Worm (Caenorhabditis elegans): Measurements from ENCODE around the gene F46G11.4.

The F46G11.4 gene

DNA sequence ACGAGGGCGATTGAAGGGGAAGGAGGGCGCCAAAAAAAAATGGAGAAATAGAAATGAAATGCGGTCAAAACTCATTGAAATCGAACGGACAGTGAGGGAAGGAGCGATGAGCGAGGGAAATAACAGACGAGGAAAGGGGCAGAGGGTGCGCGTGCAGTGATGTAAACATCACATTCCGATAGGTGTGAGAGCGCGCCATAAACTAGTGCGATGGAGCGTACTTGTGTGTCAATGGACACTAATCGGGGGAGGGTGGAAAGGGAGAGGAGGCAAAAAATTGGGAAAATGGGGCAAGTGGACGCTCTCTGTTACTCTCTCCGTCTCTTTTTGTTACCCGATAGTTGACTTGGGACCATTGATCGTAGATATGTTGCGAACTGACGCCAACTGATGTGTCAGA, 34.7 kb downstream of the F46G11.4 start (continued):
- peak; percentile 44 for TF ChIP-seq nhr-25 (tag; optimal IDR thresholded peaks at IDR 0.05; ENCODE audit: borderline replicate concordance, insufficient read depth)
- peak; percentile 67 for TF ChIP-seq nhr-28 (tag; optimal IDR thresholded peaks at IDR 0.05)
- TF ChIP-seq hlh-11 (tag; optimal IDR thresholded peaks at IDR 0.05) = peak; percentile 76
- peak; percentile 67 for TF ChIP-seq mes-2 (tag; optimal IDR thresholded peaks at IDR 0.05; ENCODE audit: poor library complexity, severe bottlenecking)
- peak; percentile 75 for TF ChIP-seq mep-1 (tag; optimal IDR thresholded peaks at IDR 0.05)
- TF ChIP-seq unc-62 (GFP tag; optimal IDR thresholded peaks at IDR 0.05 in 1 of 2) = peak in 1 of 2 experiments; percentile 28
- no peak for TF ChIP-seq unc-62 (tag; optimal IDR thresholded peaks at IDR 0.05)
- TF ChIP-seq dmd-8 (GFP tag; IDR thresholded peaks at IDR 0.05) = no peak
- peak in 1 of 2 experiments; percentile 56 for TF ChIP-seq daf-16 (GFP tag; optimal IDR thresholded peaks at IDR 0.05)
- TF ChIP-seq daf-16 (tag; optimal IDR thresholded peaks at IDR 0.05) = peak; percentile 86
- peak; percentile 12 for TF ChIP-seq spr-1 (tag; optimal IDR thresholded peaks at IDR 0.05)
- peak; percentile 5 for TF ChIP-seq F37D6.2 (tag; optimal IDR thresholded peaks at IDR 0.05)
- no peak for TF ChIP-seq madf-5 (GFP tag; IDR thresholded peaks at IDR 0.05)
- no peak for TF ChIP-seq saeg-2 (GFP tag; IDR thresholded peaks at IDR 0.05)
- TF ChIP-seq egl-43 (GFP tag; IDR thresholded peaks at IDR 0.05) = peak; percentile 76; the same call in 1 of the 2 replicates
- TF ChIP-seq dve-1 (tag; optimal IDR thresholded peaks at IDR 0.05; ENCODE audit: insufficient read depth) = peak; percentile 42
- peak; percentile 75 for TF ChIP-seq nhr-11 (tag; optimal IDR thresholded peaks at IDR 0.05)
- TF ChIP-seq aha-1 (tag) = peak; percentile 96
- peak in 1 of 2 experiments; percentile 35 for TF ChIP-seq lsy-2 (tag; optimal IDR thresholded peaks at IDR 0.05)

DNA sequence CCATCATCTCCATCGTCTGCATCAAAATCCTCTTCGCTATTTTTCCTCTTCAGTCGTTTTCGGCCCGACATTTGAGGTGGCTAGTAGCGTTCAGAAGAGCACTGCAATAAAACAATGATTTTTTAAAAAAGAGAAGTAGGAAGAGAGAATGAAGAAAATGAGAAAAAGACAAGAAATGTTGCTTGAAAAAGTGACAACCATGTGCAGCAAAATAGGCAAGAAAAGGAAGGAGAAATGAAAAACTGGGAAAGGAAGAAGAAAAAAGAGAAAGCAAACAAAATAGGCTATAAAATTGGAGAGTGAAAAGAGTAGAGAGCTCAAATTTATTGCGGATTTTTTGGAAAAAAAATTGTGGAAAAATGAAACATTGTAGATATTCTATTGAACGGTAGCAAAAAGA, 35.3 kb downstream of the F46G11.4 start, which contains the start of gene tag-294:
Gene tag-294 (minus strand): TSS at position 101 of the 400 bp plus-strand sequence.
- no peak for TF ChIP-seq nhr-76 (tag; optimal IDR thresholded peaks at IDR 0.05)
- no peak for TF ChIP-seq mdl-1 (tag; optimal IDR thresholded peaks at IDR 0.05)
- TF ChIP-seq dmd-9 (GFP tag; IDR thresholded peaks at IDR 0.05) = no peak
- no peak for TF ChIP-seq mes-2 (tag; optimal IDR thresholded peaks at IDR 0.05; ENCODE audit: poor library complexity, severe bottlenecking)
- no peak for TF ChIP-seq Y5F2A.4 (GFP tag; optimal IDR thresholded peaks at IDR 0.05)
- TF ChIP-seq Y75B8A.6 (GFP tag; IDR thresholded peaks at IDR 0.05) = no peak
- TF ChIP-seq vab-7 (GFP tag; IDR thresholded peaks at IDR 0.05) = no peak
- TF ChIP-seq pha-4 (GFP tag; IDR thresholded peaks at IDR 0.05) = no peak
- no peak for TF ChIP-seq pha-4 (tag; optimal IDR thresholded peaks at IDR 0.05)

DNA sequence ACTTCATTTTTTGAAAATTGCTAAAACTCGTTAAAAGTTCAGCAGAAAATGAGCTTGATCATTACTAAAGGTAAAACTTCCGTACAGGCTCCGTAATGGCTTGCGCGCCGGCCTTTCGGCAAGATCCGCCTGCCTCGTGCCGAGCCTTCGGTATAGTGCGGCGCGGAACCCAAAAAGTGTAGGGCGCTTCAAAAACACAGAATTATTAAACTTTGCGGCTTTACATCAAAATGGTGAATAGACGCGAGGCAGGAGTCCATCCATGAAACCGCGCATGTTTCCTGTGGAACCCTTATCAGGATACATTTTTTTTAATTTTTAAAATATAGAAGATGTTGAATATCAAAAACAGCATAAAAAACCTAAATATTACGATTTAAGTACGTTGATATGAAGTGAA, 45.4 kb downstream of the F46G11.4 start:
- TF ChIP-seq snpc-4 (tag; optimal IDR thresholded peaks at IDR 0.05) (peak; percentile 57), aha-1 (tag) (peak; percentile 85), T20F7.1 (GFP tag; optimal IDR thresholded peaks at IDR 0.05) (no peak), skn-1 (tag; optimal IDR thresholded peaks at IDR 0.05) (no peak), lin-1 (GFP tag; IDR thresholded peaks at IDR 0.05) (no peak), nhr-77 (tag; optimal IDR thresholded peaks at IDR 0.05) (no peak)

All from whole organism, L4 larva.